Worm (Caenorhabditis elegans) whole organism, early embryonic: Measurements from ENCODE around the gene cutl-1.

Experiments
- B0310.2 ChIP-seq: sonication (generic microtip); optimal IDR thresholded peaks from 2 replicates; lab custom pipeline; 2016; ENCODE audit warnings: mild to moderate bottlenecking, missing genetic modification characterization, missing compliant biosample characterization
- F13C5.2 ChIP-seq: sonication (generic microtip); optimal IDR thresholded peaks from 2 replicates; lab custom pipeline; 2017; ENCODE audit warnings: mild to moderate bottlenecking, missing genetic modification characterization, inconsistent platforms, missing compliant biosample characterization
- aly-1 ChIP-seq: sonication (generic microtip); optimal IDR thresholded peaks from 2 replicates; lab custom pipeline; 2016; ENCODE audit warnings: missing genetic modification characterization, missing compliant biosample characterization
- ama-1 ChIP-seq: fragments of 150-350 bp; optimal IDR thresholded peaks from 2 replicates; lab custom pipeline; 2014
- ceh-13 ChIP-seq: fragments of 200-800 bp; sonication (Bioruptor generic); optimal IDR thresholded peaks from 2 replicates; lab custom pipeline; 2018; ENCODE audit warnings: mild to moderate bottlenecking, missing genetic modification characterization, missing compliant biosample characterization
- ets-7 ChIP-seq: sonication (generic microtip); optimal IDR thresholded peaks from 2 replicates; lab custom pipeline; 2016; ENCODE audit warnings: missing genotype, missing genetic modification characterization, missing compliant biosample characterization
- hmg-4 ChIP-seq: fragments of 200-800 bp; sonication (Bioruptor generic); optimal IDR thresholded peaks from 2 replicates; lab custom pipeline; 2018; ENCODE audit warnings: mild to moderate bottlenecking, missing genetic modification characterization, missing compliant biosample characterization
- hnd-1 ChIP-seq: sonication (generic microtip); optimal IDR thresholded peaks from 2 replicates; lab custom pipeline; 2016; ENCODE audit warnings: missing genetic modification characterization, missing compliant biosample characterization
- tbx-11 ChIP-seq: fragments of 200-800 bp; sonication (Bioruptor generic); IDR thresholded peaks from 2 replicates; pipeline ENCODE4 v1.3.6; 2022; ENCODE audit warnings: missing genetic modification characterization, missing compliant biosample characterization
- tra-4 ChIP-seq: sonication (generic microtip); optimal IDR thresholded peaks from 2 replicates; lab custom pipeline; 2017; ENCODE audit warnings: missing genetic modification characterization, missing compliant biosample characterization

ce11 chrV:13442819-13443218 is 36.9 kb upstream of the cutl-1 start:
- TF ChIP-seq F13C5.2 (tag; lab: Kevin White, UChicago) (no peak), ama-1 (lab: Kevin White, UChicago) (no peak), aly-1 (no peak), B0310.2 (tag; lab: Kevin White, UChicago) (no peak), ets-7 (tag; lab: Kevin White, UChicago) (no peak), tbx-11 (GFP tag; lab: Robert Waterston, UW) (no peak), ceh-13 (GFP tag; lab: Kevin White, UChicago) (no peak), hnd-1 (tag; lab: Kevin White, UChicago) (no peak), tra-4 (tag; lab: Kevin White, UChicago) (no peak), hmg-4 (GFP tag; lab: Kevin White, UChicago) (no peak)
